Worm (Caenorhabditis elegans): ENCODE measurements around the gene T22B7.8.

DNA sequence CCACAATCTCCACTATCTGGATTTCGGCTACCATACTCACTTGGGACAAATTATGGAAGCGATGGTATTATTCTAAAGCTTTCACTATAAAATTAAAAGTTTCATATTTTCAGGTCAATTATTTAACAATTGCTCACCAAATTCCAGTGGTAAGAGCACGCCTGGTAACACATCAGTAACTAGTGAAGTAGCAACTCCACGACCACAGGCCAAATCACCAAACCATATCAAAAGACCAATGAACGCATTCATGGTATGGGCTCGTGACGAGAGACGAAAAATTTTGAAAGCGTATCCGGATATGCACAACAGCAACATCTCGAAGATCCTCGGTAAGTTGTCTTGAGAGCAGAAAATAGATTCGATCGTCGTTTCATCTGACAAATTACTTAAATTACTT, 40.9 kb downstream of the T22B7.8 start:
- no peak for TF ChIP-seq dao-5 (tag; optimal IDR thresholded peaks at IDR 0.05)
- TF ChIP-seq him-1 (tag; optimal IDR thresholded peaks at IDR 0.05), result no peak

All from whole organism, L4/young adult.